Fruit fly (Drosophila melanogaster) whole organism, wandering third instar larva: ENCODE data around the gene CG11345.

Experiments
- Abd-B ChIP-seq: fragments of >200 bp; optimal IDR thresholded peaks from 2 replicates; lab custom pipeline; 2017; ENCODE audit warnings: missing biosample characterization, missing genetic modification characterization
- CrebA ChIP-seq: fragments of 200-800 bp; sonication (Bioruptor generic); optimal IDR thresholded peaks from 2 replicates; lab custom pipeline; 2016; ENCODE audit warnings: missing biosample characterization, mild to moderate bottlenecking, missing genetic modification characterization, borderline replicate concordance
- Dfd ChIP-seq: fragments of >200 bp; optimal IDR thresholded peaks from 2 replicates; lab custom pipeline; 2017; ENCODE audit warnings: missing biosample characterization, missing genetic modification characterization
- Rel ChIP-seq, 2 experiments: fragments of 200-800 bp; sonication (Bioruptor generic) in 1 of 2; optimal IDR thresholded peaks; 2 replicates in 1 of 2; 3 replicates in 1 of 2; lab custom pipeline; 2016 to 2019; ENCODE audit warnings: mild to moderate bottlenecking in 2 of 2, missing biosample characterization in 2 of 2, missing genetic modification characterization in 2 of 2, moderate library complexity in 1 of 2
- dl ChIP-seq, 2 experiments: fragments of 175-275, 200-275 bp in 1 of 2; fragments of 200-275 bp in 1 of 2; sonication (Bioruptor generic); optimal IDR thresholded peaks; lab custom pipeline; 2018; ENCODE audit warnings: mild to moderate bottlenecking in 2 of 2, missing biosample characterization in 2 of 2, missing genetic modification characterization in 2 of 2, moderate library complexity in 2 of 2; ENCODE audit not compliant: partially characterized antibody in 2 of 2, insufficient read depth in 1 of 2
- foxo ChIP-seq, 2 experiments: fragments of 200-800 bp; sonication (Bioruptor generic); optimal IDR thresholded peaks; 2 replicates in 1 of 2; 3 replicates in 1 of 2; lab custom pipeline; 2016 to 2017; ENCODE audit warnings: missing biosample characterization in 2 of 2, missing genetic modification characterization in 2 of 2
- fru ChIP-seq: fragments of 200-800 bp; sonication (Bioruptor generic); optimal IDR thresholded peaks from 3 replicates; lab custom pipeline; 2016; ENCODE audit warnings: missing biosample characterization, mild to moderate bottlenecking, missing genetic modification characterization
- jim ChIP-seq: fragments of 175-275, 200-325 bp; sonication (Bioruptor generic); optimal IDR thresholded peaks from 2 replicates; lab custom pipeline; 2016; ENCODE audit warnings: missing biosample characterization, mild to moderate bottlenecking, missing genetic modification characterization
- lola ChIP-seq: fragments of >200 bp; optimal IDR thresholded peaks from 2 replicates; lab custom pipeline; 2017; ENCODE audit warnings: missing biosample characterization, missing genetic modification characterization
- rgr ChIP-seq: fragments of 200-800 bp; sonication (Bioruptor generic); optimal IDR thresholded peaks from 3 replicates; lab custom pipeline; 2016; ENCODE audit warnings: missing biosample characterization, mild to moderate bottlenecking, missing genetic modification characterization

- TF ChIP-seq rgr (GFP tag; lab: Kevin White, UChicago) (no peak), Rel (GFP tag; optimal IDR thresholded peaks at IDR 0.05; lab: Kevin White, UChicago) (no peak), Rel (tag; optimal IDR thresholded peaks at IDR 0.05; lab: Kevin White, UChicago) (no peak), Dfd (no peak), Abd-B (GFP tag; lab: Kevin White, UChicago) (no peak), lola (GFP tag; lab: Kevin White, UChicago) (no peak), dl (GFP tag; optimal IDR thresholded peaks at IDR 0.05; lab: Kevin White, UChicago; ENCODE audit: insufficient read depth in 1 of 2, partially characterized antibody in 2 of 2) (no peak), jim (no peak), foxo (GFP tag; optimal IDR thresholded peaks at IDR 0.05; lab: Kevin White, UChicago) (no peak), CrebA (GFP tag; lab: Kevin White, UChicago) (no peak), fru (GFP tag; lab: Kevin White, UChicago) (no peak)
Observed at dm6 chr3L:4458063-4458462, at the start of gene CG11345.
